Worm (Caenorhabditis elegans): ENCODE results near the gene elpc-3.

The elpc-3 gene

ce11 chrV:12161157-12161556 is 20.1 kb downstream of the elpc-3 start (continued):
- TF ChIP-seq unc-62 (GFP tag; optimal IDR thresholded peaks at IDR 0.05 in 1 of 2) (no peak), unc-62 (tag; optimal IDR thresholded peaks at IDR 0.05) (no peak), fos-1 (tag; optimal IDR thresholded peaks at IDR 0.05) (no peak), daf-8 (GFP tag; IDR thresholded peaks at IDR 0.05) (no peak)

ce11 chrV:12159975-12160374 is 21.2 kb downstream of the elpc-3 start:
- TF ChIP-seq spr-3 (GFP tag; optimal IDR thresholded peaks at IDR 0.05) (no peak), saeg-2 (GFP tag; IDR thresholded peaks at IDR 0.05) (no peak), pha-4 (GFP tag; IDR thresholded peaks at IDR 0.05) (no peak), pha-4 (tag; optimal IDR thresholded peaks at IDR 0.05) (no peak), daf-19 (GFP tag; conservative IDR thresholded peaks at IDR 0.05) (no peak), ceh-82 (tag; optimal IDR thresholded peaks at IDR 0.05) (no peak), nhr-237 (tag; optimal IDR thresholded peaks at IDR 0.05) (no peak), ces-1 (GFP tag; optimal IDR thresholded peaks at IDR 0.05) (no peak), T26A8.4 (GFP tag; IDR thresholded peaks at IDR 0.05) (no peak), aly-2 (tag; optimal IDR thresholded peaks at IDR 0.05) (no peak), set-16 (GFP tag; IDR thresholded peaks at IDR 0.05) (no peak), nhr-42 (GFP tag; IDR thresholded peaks at IDR 0.05) (no peak), fkh-10 (GFP tag; optimal IDR thresholded peaks at IDR 0.05) (no peak), zip-2 (tag; optimal IDR thresholded peaks at IDR 0.05) (no peak), hlh-30 (tag; optimal IDR thresholded peaks at IDR 0.05; ENCODE audit: insufficient read depth) (no peak), lin-38 (GFP tag; IDR thresholded peaks at IDR 0.05) (no peak), aha-1 (tag) (no peak), nhr-28 (tag; optimal IDR thresholded peaks at IDR 0.05) (no peak)

- TF ChIP-seq ceh-20 (GFP tag; IDR thresholded peaks at IDR 0.05) = peak; percentile 12; the same call in 1 of the 2 replicates
- peak; percentile 28; the same call in 1 of the 2 replicates for TF ChIP-seq dmd-6 (GFP tag; IDR thresholded peaks at IDR 0.05)
- TF ChIP-seq nhr-6 (tag; optimal IDR thresholded peaks at IDR 0.05) = peak; percentile 4
- TF ChIP-seq nhr-48 (tag; optimal IDR thresholded peaks at IDR 0.05) = peak; percentile 75
- TF ChIP-seq lim-7 (GFP tag; IDR thresholded peaks at IDR 0.05) = no peak
- TF ChIP-seq pha-4 (GFP tag; IDR thresholded peaks at IDR 0.05) = no peak
- TF ChIP-seq pha-4 (tag; optimal IDR thresholded peaks at IDR 0.05) = no peak
- TF ChIP-seq mxl-3 (GFP tag; optimal IDR thresholded peaks at IDR 0.05) = peak; percentile 46
Observed at ce11 chrV:12158377-12158776, 22.8 kb downstream of the elpc-3 start.

ce11 chrV:12154554-12154953 is 26.7 kb downstream of the elpc-3 start, which contains the start of gene C27A7.9:
Gene C27A7.9 (minus strand): TSS chrV:12154654.
- TF ChIP-seq unc-62 (GFP tag; optimal IDR thresholded peaks at IDR 0.05 in 1 of 2) (peak in 1 of 2 experiments; percentile 27), unc-62 (tag; optimal IDR thresholded peaks at IDR 0.05) (no peak), lsy-2 (tag; optimal IDR thresholded peaks at IDR 0.05) (no peak), arid-1 (GFP tag; conservative IDR thresholded peaks at IDR 0.05) (no peak)

- TF ChIP-seq egl-43 (GFP tag; IDR thresholded peaks at IDR 0.05) (no peak), unc-62 (GFP tag; optimal IDR thresholded peaks at IDR 0.05 in 1 of 2) (peak in 1 of 2 experiments; percentile 91), unc-62 (tag; optimal IDR thresholded peaks at IDR 0.05) (no peak)
Observed at ce11 chrV:12153784-12154183, 27.4 kb downstream of the elpc-3 start.

ce11 chrV:12152857-12153256 is 28.4 kb downstream of the elpc-3 start, which contains the start of gene C27A7.8:
Gene C27A7.8 (plus strand): TSS chrV:12153157.
- TF ChIP-seq tag-97 (GFP tag; IDR thresholded peaks at IDR 0.05) (no peak), mdt-29 (GFP tag; IDR thresholded peaks at IDR 0.05) (no peak), spr-1 (tag; optimal IDR thresholded peaks at IDR 0.05) (no peak), lin-39 (tag; optimal IDR thresholded peaks at IDR 0.05) (no peak), nhr-77 (tag; optimal IDR thresholded peaks at IDR 0.05) (no peak), ama-1 (optimal IDR thresholded peaks at IDR 0.05) (no peak), vab-7 (GFP tag; IDR thresholded peaks at IDR 0.05) (no peak), F26F4.8 (GFP tag; conservative IDR thresholded peaks at IDR 0.05) (no peak), ZK337.2 (GFP tag; IDR thresholded peaks at IDR 0.05) (no peak), lim-7 (GFP tag; IDR thresholded peaks at IDR 0.05) (no peak), F44E2.7 (GFP tag; IDR thresholded peaks at IDR 0.05) (no peak), mdl-1 (tag; optimal IDR thresholded peaks at IDR 0.05) (no peak), daf-19 (GFP tag; conservative IDR thresholded peaks at IDR 0.05) (no peak), daf-8 (GFP tag; IDR thresholded peaks at IDR 0.05) (no peak), zag-1 (tag; optimal IDR thresholded peaks at IDR 0.05) (no peak), jun-1 (tag; optimal IDR thresholded peaks at IDR 0.05) (no peak), gei-8 (GFP tag; optimal IDR thresholded peaks at IDR 0.05) (no peak)

All from whole organism, L4 larva.